Fruit fly (Drosophila melanogaster): Measurements from ENCODE around the gene CG5151.

CG5151 gene

DNA sequence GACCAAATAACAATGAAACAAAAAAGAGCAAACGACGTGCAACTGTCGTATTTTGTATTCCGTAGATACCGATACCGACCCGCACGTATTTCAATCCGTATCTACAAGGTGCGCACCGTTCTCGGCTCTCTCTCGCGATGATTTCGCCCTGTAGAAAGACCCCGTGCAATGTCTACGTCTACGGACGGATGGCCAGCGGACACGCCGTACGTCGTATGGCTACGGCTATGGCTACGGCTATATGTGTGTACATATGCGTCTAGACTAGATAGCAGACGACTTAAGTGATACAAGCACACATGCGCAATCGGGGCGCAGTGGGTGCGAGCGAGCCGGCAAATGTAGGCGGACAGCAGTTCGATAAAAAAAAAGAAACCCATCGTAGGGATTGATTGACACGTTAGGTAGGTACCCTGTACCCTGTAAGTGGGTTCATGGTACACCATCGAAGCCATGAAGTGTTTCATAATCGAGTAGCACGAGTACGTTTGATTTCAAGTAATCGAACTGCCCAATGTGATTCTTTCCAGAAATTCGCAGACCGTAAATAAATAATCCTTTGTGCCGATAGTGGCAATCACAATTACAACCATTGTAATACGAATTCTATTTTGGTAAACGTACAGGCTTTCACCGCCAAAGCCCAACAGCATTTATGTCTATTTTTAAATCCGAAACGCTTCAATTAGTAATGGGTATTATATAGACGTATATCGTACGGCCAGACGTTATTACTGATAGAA lies 14.9 kb downstream of the CG5151 start (continued):
- TF ChIP-seq Rfx (GFP tag; IDR thresholded peaks at IDR 0.05) (peak; percentile 48; the same call in 1 of the 2 replicates), Pdp1 (GFP tag; optimal IDR thresholded peaks at IDR 0.05) (peak in 1 of 2 experiments; percentile 21), Dip2 (GFP tag; IDR thresholded peaks at IDR 0.05) (no peak), lab (GFP tag; optimal IDR thresholded peaks at IDR 0.05) (peak; percentile 63), tup (GFP tag; optimal IDR thresholded peaks at IDR 0.05) (no peak), sim (GFP tag; IDR thresholded peaks at IDR 0.05) (no peak), lmd (GFP tag; IDR thresholded peaks at IDR 0.05) (peak; percentile 17; the same call in 1 of the 2 replicates), E2f2 (GFP tag; IDR thresholded peaks at IDR 0.05) (0 out of 2 replicates have a peak, but pooled peaks have one; percentile 21), vvl (GFP tag; IDR thresholded peaks at IDR 0.05) (0 out of 2 replicates have a peak, but pooled peaks have one; percentile 25), CG13424 (tag; optimal IDR thresholded peaks at IDR 0.05) (peak; percentile 24), CG12299 (tag; optimal IDR thresholded peaks at IDR 0.05) (no peak), CG8944 (GFP tag; optimal IDR thresholded peaks at IDR 0.05) (peak; percentile 32), sisA (GFP tag; IDR thresholded peaks at IDR 0.05) (no peak), Chrac-16 (GFP tag; optimal IDR thresholded peaks at IDR 0.05) (peak; percentile 34), CG11504 (tag; optimal IDR thresholded peaks at IDR 0.05) (peak; percentile 44), zfh2 (GFP tag; optimal IDR thresholded peaks at IDR 0.05) (no peak), hbn (GFP tag; IDR thresholded peaks at IDR 0.05; ENCODE audit: partially characterized antibody) (no peak), CG16815 (GFP tag; optimal IDR thresholded peaks at IDR 0.05) (no peak), CG30403 (GFP tag; optimal IDR thresholded peaks at IDR 0.05) (peak; percentile 46), PHDP (tag; optimal IDR thresholded peaks at IDR 0.05) (peak; percentile 17), CG13287 (GFP tag; IDR thresholded peaks at IDR 0.05; ENCODE audit: partially characterized antibody) (no peak), seq (GFP tag; IDR thresholded peaks at IDR 0.05) (0 out of 2 replicates have a peak, but pooled peaks have one; percentile 26), dan (GFP tag; IDR thresholded peaks at IDR 0.05) (no peak), Aef1 (GFP tag; IDR thresholded peaks at IDR 0.05) (no peak), CG11695 (GFP tag; IDR thresholded peaks at IDR 0.05) (peak; percentile 24; the same call in 1 of the 3 replicates), Taf1 (GFP tag; IDR thresholded peaks at IDR 0.05) (no peak), CG6272 (GFP tag; IDR thresholded peaks at IDR 0.05) (no peak), cato (GFP tag; optimal IDR thresholded peaks at IDR 0.05; ENCODE audit: borderline replicate concordance) (no peak), CG11398 (GFP tag; optimal IDR thresholded peaks at IDR 0.05) (no peak), row (GFP tag; IDR thresholded peaks at IDR 0.05) (peak; percentile 80)

DNA sequence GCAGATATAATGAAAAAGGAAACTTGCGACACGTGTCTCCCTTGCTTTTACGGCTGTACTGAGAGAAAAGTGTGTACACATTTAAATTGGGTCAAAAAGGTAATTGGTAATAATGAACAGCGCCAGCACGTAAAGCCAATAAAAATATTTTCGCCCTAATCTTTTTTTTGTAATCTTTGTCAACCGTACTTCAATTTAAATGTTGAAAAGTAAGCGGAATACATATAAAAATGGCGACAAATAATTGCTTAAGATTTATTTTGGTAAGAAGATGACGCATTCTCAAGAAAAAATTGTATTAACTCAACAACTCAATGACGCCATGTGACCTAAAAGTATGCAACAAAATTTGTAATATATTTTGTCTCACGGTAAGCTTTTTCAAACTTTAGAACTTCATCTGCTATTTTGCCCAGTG lies 16.7 kb downstream of the CG5151 start:
- TF ChIP-seq insv (GFP tag; optimal IDR thresholded peaks at IDR 0.05) (no peak), gt (GFP tag; IDR thresholded peaks at IDR 0.05) (no peak), CG4282 (GFP tag; optimal IDR thresholded peaks at IDR 0.05) (no peak), kni (GFP tag; optimal IDR thresholded peaks at IDR 0.05) (no peak), CG31365 (tag; optimal IDR thresholded peaks at IDR 0.05) (no peak), Bdp1 (GFP tag; optimal IDR thresholded peaks at IDR 0.05) (no peak), sisA (GFP tag; IDR thresholded peaks at IDR 0.05) (no peak), Ssrp (tag; optimal IDR thresholded peaks at IDR 0.05) (no peak), B-H1 (GFP tag; IDR thresholded peaks at IDR 0.05) (no peak), Hmr (GFP tag; optimal IDR thresholded peaks at IDR 0.05) (peak; percentile 59), CG4820 (GFP tag; optimal IDR thresholded peaks at IDR 0.05) (no peak), Poxn (GFP tag; IDR thresholded peaks at IDR 0.05) (no peak), dmrt99B (tag; optimal IDR thresholded peaks at IDR 0.05) (peak; percentile 59), jumu (GFP tag; optimal IDR thresholded peaks at IDR 0.05) (no peak), slbo (GFP tag; IDR thresholded peaks at IDR 0.05) (no peak), org-1 (GFP tag; optimal IDR thresholded peaks at IDR 0.05) (peak; percentile 23), maf-S (GFP tag; optimal IDR thresholded peaks at IDR 0.05) (no peak), CG10267 (tag; optimal IDR thresholded peaks at IDR 0.05) (no peak), CG4730 (GFP tag; IDR thresholded peaks at IDR 0.05) (no peak), CG43689 (GFP tag; IDR thresholded peaks at IDR 0.05) (no peak), Max (GFP tag; optimal IDR thresholded peaks at IDR 0.05) (no peak), Sox102F (GFP tag; optimal IDR thresholded peaks at IDR 0.05) (peak; percentile 29)
